Worm (Caenorhabditis elegans) whole organism, L3 larva: Measurements from ENCODE around the gene trpp-11.
A peak's percentile ranks its signal among the peaks of the same experiment; 100 is the strongest.

ENCODE experiments used
- ZK546.5 ChIP-seq: sonication (generic microtip); optimal IDR thresholded peaks from 2 replicates; lab custom pipeline; 2017; ENCODE audit warnings: missing biosample characterization, missing genetic modification characterization
- ceh-28 ChIP-seq: fragments of 150-350 bp; optimal IDR thresholded peaks from 2 replicates; lab custom pipeline; 2014; ENCODE audit warnings: missing biosample characterization, missing genetic modification reagents, missing genetic modification characterization
- ceh-82 ChIP-seq: fragments of 150-350 bp; optimal IDR thresholded peaks from 2 replicates; lab custom pipeline; 2014; ENCODE audit warnings: missing biosample characterization, missing genetic modification characterization
- ceh-9 ChIP-seq: sonication (generic microtip); optimal IDR thresholded peaks from 2 replicates; lab custom pipeline; 2018; ENCODE audit warnings: missing biosample characterization, missing genetic modification characterization
- daf-12 ChIP-seq: fragments of 150-350 bp; optimal IDR thresholded peaks from 2 replicates; lab custom pipeline; 2014; ENCODE audit warnings: missing biosample characterization, missing genetic modification reagents, missing genetic modification characterization
- egl-27 ChIP-seq: sonication (generic microtip); optimal IDR thresholded peaks from 4 replicates; lab custom pipeline; 2017; ENCODE audit warnings: missing biosample characterization, missing genetic modification reagents, missing genetic modification characterization
- egl-5 ChIP-seq: fragments of 150-350 bp; optimal IDR thresholded peaks from 2 replicates; lab custom pipeline; 2017; ENCODE audit warnings: missing biosample characterization, missing genetic modification reagents, missing genetic modification characterization, inconsistent platforms
- elt-1 ChIP-seq: fragments of 150-350 bp; optimal IDR thresholded peaks from 2 replicates; lab custom pipeline; 2014; ENCODE audit warnings: missing biosample characterization, missing genetic modification characterization
- elt-3 ChIP-seq, 3 experiments: fragments of 150-350 bp in 1 of 3; sonication (generic microtip) in 2 of 3; optimal IDR thresholded peaks; 2 replicates in 2 of 3; 4 replicates in 1 of 3; lab custom pipeline; 2014 to 2017; ENCODE audit warnings: missing biosample characterization in 3 of 3, missing genetic modification characterization in 3 of 3
- eor-1 ChIP-seq, 2 experiments: fragments of 150-350 bp; optimal IDR thresholded peaks; 2 replicates each; lab custom pipeline; 2014 to 2018; ENCODE audit warnings: missing biosample characterization in 2 of 2, missing genetic modification characterization in 2 of 2
- fkh-10 ChIP-seq: sonication (generic microtip); optimal IDR thresholded peaks from 2 replicates; lab custom pipeline; 2017; ENCODE audit warnings: missing biosample characterization, missing genetic modification reagents, missing genetic modification characterization
- fkh-2 ChIP-seq: fragments of 150-350 bp; optimal IDR thresholded peaks from 2 replicates; lab custom pipeline; 2014; ENCODE audit warnings: missing biosample characterization, missing genetic modification reagents, missing genetic modification characterization
- hmg-11 ChIP-seq: sonication (generic microtip); optimal IDR thresholded peaks from 2 replicates; lab custom pipeline; 2016; ENCODE audit warnings: missing genetic modification characterization, missing compliant biosample characterization
- lin-15B ChIP-seq: fragments of 150-350 bp; optimal IDR thresholded peaks from 2 replicates; lab custom pipeline; 2014; ENCODE audit warnings: missing biosample characterization, missing genetic modification characterization
- lin-39 ChIP-seq: fragments of 150-350 bp; optimal IDR thresholded peaks from 2 replicates; lab custom pipeline; 2018; ENCODE audit warnings: missing biosample characterization, missing genetic modification reagents, missing genetic modification characterization
- lsy-12 ChIP-seq: sonication (generic microtip); optimal IDR thresholded peaks from 2 replicates; lab custom pipeline; 2016; ENCODE audit warnings: mild to moderate bottlenecking, missing genetic modification characterization, missing compliant biosample characterization
- mdl-1 ChIP-seq: fragments of 150-350 bp; optimal IDR thresholded peaks from 2 replicates; lab custom pipeline; 2014; ENCODE audit warnings: missing biosample characterization, missing genetic modification characterization
- nfya-1 ChIP-seq: sonication (generic microtip); optimal IDR thresholded peaks from 2 replicates; lab custom pipeline; 2017; ENCODE audit warnings: missing genetic modification characterization, mild to moderate bottlenecking, missing compliant biosample characterization, antibody characterized with exemption, moderate library complexity; ENCODE audit not compliant: insufficient read depth
- nhr-11 ChIP-seq: fragments of 150-350 bp; optimal IDR thresholded peaks from 2 replicates; lab custom pipeline; 2014; ENCODE audit warnings: missing biosample characterization, missing genetic modification characterization
- nhr-12 ChIP-seq: fragments of 150-350 bp; optimal IDR thresholded peaks from 2 replicates; lab custom pipeline; 2014; ENCODE audit warnings: missing biosample characterization, missing genetic modification characterization
- nhr-23 ChIP-seq: fragments of 150-350 bp; optimal IDR thresholded peaks from 2 replicates; lab custom pipeline; 2014; ENCODE audit warnings: missing biosample characterization, missing genetic modification reagents, missing genetic modification characterization
- nhr-237 ChIP-seq: fragments of 150-350 bp; optimal IDR thresholded peaks from 2 replicates; lab custom pipeline; 2014; ENCODE audit warnings: missing biosample characterization, missing genetic modification characterization
- nhr-25 ChIP-seq: sonication (generic microtip); optimal IDR thresholded peaks from 2 replicates; lab custom pipeline; 2017; ENCODE audit warnings: missing biosample characterization, missing genetic modification characterization
- nhr-28 ChIP-seq: fragments of 150-350 bp; optimal IDR thresholded peaks from 2 replicates; lab custom pipeline; 2014; ENCODE audit warnings: missing biosample characterization, missing genetic modification characterization
- nhr-43 ChIP-seq: sonication (generic microtip); optimal IDR thresholded peaks from 2 replicates; lab custom pipeline; 2016; ENCODE audit warnings: mild to moderate bottlenecking, missing genetic modification characterization, missing compliant biosample characterization; ENCODE audit not compliant: poor library complexity, severe bottlenecking
- nhr-67 ChIP-seq: fragments of 150-350 bp; optimal IDR thresholded peaks from 2 replicates; lab custom pipeline; 2014; ENCODE audit warnings: missing biosample characterization, missing genetic modification characterization
- nhr-76 ChIP-seq: fragments of 150-350 bp; sonication (generic microtip); optimal IDR thresholded peaks from 5 replicates; lab custom pipeline; 2014; ENCODE audit warnings: missing biosample characterization, missing genetic modification characterization
- sea-2 ChIP-seq: fragments of 150-350 bp; sonication (generic microtip); optimal IDR thresholded peaks from 4 replicates; lab custom pipeline; 2014; ENCODE audit warnings: missing biosample characterization, missing genetic modification reagents, missing genetic modification characterization
- skn-1 ChIP-seq: fragments of 150-350 bp; optimal IDR thresholded peaks from 2 replicates; lab custom pipeline; 2014; ENCODE audit warnings: missing biosample characterization, missing genetic modification characterization
- snpc-4 ChIP-seq: fragments of 150-350 bp; optimal IDR thresholded peaks from 2 replicates; lab custom pipeline; 2014; ENCODE audit warnings: missing biosample characterization, missing genetic modification characterization
- zag-1 ChIP-seq: fragments of 150-350 bp; optimal IDR thresholded peaks from 2 replicates; lab custom pipeline; 2014; ENCODE audit warnings: missing biosample characterization, missing genetic modification characterization
- ztf-11 ChIP-seq: fragments of 150-350 bp; optimal IDR thresholded peaks from 2 replicates; lab custom pipeline; 2014; ENCODE audit warnings: missing biosample characterization, missing genetic modification characterization

The trpp-11 gene

DNA sequence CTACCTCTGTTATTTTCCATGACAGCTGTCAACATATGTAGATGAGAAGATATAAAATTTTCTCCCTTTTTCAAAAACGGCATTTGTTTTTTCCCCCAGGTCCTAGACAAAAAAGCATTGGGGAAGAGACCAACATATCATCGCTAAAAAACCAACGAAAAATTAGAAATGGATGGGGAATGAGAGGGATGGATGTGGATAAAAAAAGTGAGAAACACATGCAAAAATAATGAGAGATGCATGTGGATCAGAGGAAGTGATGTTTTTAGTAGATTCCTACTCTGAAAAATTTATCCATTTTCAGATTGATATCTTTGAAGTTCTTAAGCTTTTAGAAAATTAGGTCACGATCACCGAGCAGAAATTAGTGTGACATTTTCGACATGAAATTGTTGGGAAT lies 32.4 kb upstream of the trpp-11 start:
- TF ChIP-seq elt-1 (tag; lab: Kevin White, UChicago) (no peak), nhr-67 (tag; lab: Kevin White, UChicago) (no peak)

- peak; percentile 57 for TF ChIP-seq fkh-10
- peak; percentile 47 for TF ChIP-seq nfya-1 (tag; lab: Kevin White, UChicago)
- peak; percentile 49 for TF ChIP-seq lin-39 (tag; lab: Kevin White, UChicago)
- peak; percentile 18 for TF ChIP-seq lin-15B (tag; lab: Kevin White, UChicago)
- TF ChIP-seq elt-1 (tag; lab: Kevin White, UChicago): no peak
Observed at ce11 chrIII:764404-764803, 30.5 kb upstream of the trpp-11 start.

DNA sequence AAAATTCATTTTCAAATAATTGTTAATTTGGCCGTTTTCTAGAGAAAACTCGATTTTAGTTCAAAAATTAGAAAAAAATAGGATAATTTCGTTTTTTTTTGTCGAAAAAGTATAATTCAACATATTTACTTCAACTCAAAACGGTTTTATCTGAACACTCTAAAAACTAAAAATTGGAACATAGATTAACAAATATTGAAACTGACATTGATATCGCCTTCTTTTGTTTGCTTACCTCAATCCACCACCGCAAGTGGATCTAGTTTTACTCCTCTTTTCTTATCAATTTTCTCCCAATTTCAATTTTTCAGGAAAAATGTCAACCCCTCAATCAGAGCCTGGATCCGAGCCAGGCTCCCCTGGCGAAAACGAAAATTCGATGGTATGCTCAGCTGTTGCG lies 30.1 kb upstream of the trpp-11 start, which contains the start of gene ptl-1:
Gene ptl-1, plus strand, starts transcription at position 301 of the 400 bp plus-strand sequence.
- TF ChIP-seq hmg-11 (tag; lab: Kevin White, UChicago) (no peak), nhr-237 (no peak), egl-27 (no peak), skn-1 (tag; lab: Kevin White, UChicago) (no peak), nhr-43 (tag; lab: Kevin White, UChicago) (no peak), ztf-11 (tag; lab: Kevin White, UChicago) (no peak), mdl-1 (tag; lab: Kevin White, UChicago) (no peak), fkh-10 (no peak), nhr-67 (tag; lab: Kevin White, UChicago) (no peak), ceh-82 (tag; lab: Kevin White, UChicago) (no peak), egl-5 (tag; lab: Kevin White, UChicago) (no peak), ceh-9 (tag; lab: Kevin White, UChicago) (no peak), nhr-28 (tag; lab: Kevin White, UChicago) (no peak), daf-12 (tag; lab: Kevin White, UChicago) (no peak), sea-2 (GFP tag; lab: Kevin White, UChicago) (no peak), zag-1 (tag; lab: Kevin White, UChicago) (no peak)

DNA sequence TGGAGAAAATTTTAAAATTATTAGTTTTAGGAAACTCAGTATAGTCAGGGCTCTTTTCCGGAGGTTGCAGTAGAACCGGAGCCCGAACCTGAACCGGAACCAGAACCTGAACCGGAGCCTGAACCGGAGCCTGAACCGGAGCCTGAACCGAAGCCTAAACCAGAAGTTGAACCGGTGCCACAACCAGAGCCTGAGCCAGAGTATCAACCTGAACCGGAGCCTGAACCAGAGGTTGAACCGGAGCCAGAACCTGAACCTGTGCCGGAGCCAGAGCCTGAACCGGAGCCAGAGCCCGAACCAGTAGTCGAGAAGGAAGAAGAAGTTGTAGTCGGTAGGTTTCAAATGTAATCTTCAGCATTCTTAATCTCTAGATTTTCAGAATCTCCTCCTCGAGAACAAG lies 26.4 kb upstream of the trpp-11 start:
- TF ChIP-seq snpc-4 (tag; lab: Kevin White, UChicago) (no peak), ZK546.5 (no peak), elt-3 (tag; optimal IDR thresholded peaks at IDR 0.05; lab: Kevin White, UChicago) (no peak), egl-27 (no peak), fkh-2 (tag; lab: Kevin White, UChicago) (no peak), skn-1 (tag; lab: Kevin White, UChicago) (no peak), nhr-28 (tag; lab: Kevin White, UChicago) (no peak), eor-1 (tag; optimal IDR thresholded peaks at IDR 0.05; lab: Kevin White, UChicago) (no peak)

DNA sequence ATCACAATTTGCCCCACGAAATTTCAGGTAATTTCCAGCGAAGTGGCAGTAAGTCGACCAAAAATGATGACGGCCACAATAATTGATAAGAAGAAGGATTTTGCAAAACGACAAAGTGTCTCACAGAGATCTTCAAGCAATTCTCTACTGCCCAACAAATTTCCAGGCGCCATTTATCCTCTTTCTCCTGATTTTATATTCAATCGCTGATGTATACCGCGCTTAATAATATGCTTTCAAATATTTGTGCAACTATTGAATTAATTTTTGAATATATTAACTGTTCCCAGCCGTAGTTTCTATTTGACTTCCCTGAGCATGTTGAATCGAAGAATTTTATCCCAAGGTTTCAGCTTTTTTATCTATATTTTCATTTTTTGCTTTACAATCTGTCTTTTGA lies 24.0 kb upstream of the trpp-11 start, which contains the start of gene tpst-2:
Gene tpst-2, plus strand, starts transcription at position 301 of the 400 bp plus-strand sequence.
- TF ChIP-seq sea-2 (GFP tag; lab: Kevin White, UChicago): no peak
- no peak for TF ChIP-seq lsy-12 (tag; lab: Kevin White, UChicago)
- no peak for TF ChIP-seq nhr-43 (tag; lab: Kevin White, UChicago)
- no peak for TF ChIP-seq nhr-12 (tag; lab: Kevin White, UChicago)
- no peak for TF ChIP-seq nhr-76 (tag; lab: Kevin White, UChicago)
- no peak for TF ChIP-seq ZK546.5
- no peak for TF ChIP-seq eor-1 (tag; optimal IDR thresholded peaks at IDR 0.05; lab: Kevin White, UChicago)
- no peak for TF ChIP-seq nhr-25 (tag; lab: Kevin White, UChicago)

DNA sequence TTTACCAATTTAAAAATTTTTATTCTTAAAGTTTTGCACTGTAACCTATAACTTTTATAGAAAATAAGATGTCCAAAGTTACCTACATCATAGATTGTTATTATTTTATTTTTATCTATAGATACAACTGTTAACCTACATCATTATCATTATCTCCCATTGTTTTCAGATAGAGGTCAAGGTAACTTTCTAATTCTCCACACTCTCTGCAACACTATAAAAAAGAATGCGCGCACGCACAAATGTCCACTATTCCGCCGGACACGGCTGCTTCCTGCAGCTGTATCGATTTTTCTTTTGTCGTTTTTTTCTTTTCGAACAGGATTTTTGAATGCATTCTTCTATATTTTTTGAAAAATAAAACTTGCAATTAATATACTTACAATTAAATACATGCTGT lies 22.3 kb upstream of the trpp-11 start:
- peak; percentile 30 for TF ChIP-seq hmg-11 (tag; lab: Kevin White, UChicago)
- TF ChIP-seq daf-12 (tag; lab: Kevin White, UChicago): no peak
- no peak for TF ChIP-seq elt-1 (tag; lab: Kevin White, UChicago)
- no peak for TF ChIP-seq snpc-4 (tag; lab: Kevin White, UChicago)
- TF ChIP-seq ceh-28: peak; percentile 17
- TF ChIP-seq nhr-25 (tag; lab: Kevin White, UChicago): peak; percentile 7
- TF ChIP-seq nhr-23 (tag; lab: Kevin White, UChicago): peak; percentile 69
- no peak for TF ChIP-seq nhr-11 (tag; lab: Kevin White, UChicago)
